Fruit fly (Drosophila melanogaster) whole organism, wandering third instar larva: ENCODE data around the gene CG14657.

Experiments
- Abd-B ChIP-seq: fragments of >200 bp; optimal IDR thresholded peaks from 2 replicates; lab custom pipeline; 2017; ENCODE audit warnings: missing biosample characterization, missing genetic modification characterization
- usp ChIP-seq: fragments of >200 bp; optimal IDR thresholded peaks from 2 replicates; lab custom pipeline; 2017; ENCODE audit warnings: missing biosample characterization, missing genetic modification characterization

- TF ChIP-seq Abd-B (GFP tag; lab: Kevin White, UChicago) (no peak), usp (GFP tag; lab: Kevin White, UChicago) (no peak)
Measured at dm6 chr3R:4858018-4858417, 36.8 kb upstream of the CG14657 start.
